Fruit fly (Drosophila melanogaster): ENCODE results near the gene Sc2.

Gene Sc2

DNA sequence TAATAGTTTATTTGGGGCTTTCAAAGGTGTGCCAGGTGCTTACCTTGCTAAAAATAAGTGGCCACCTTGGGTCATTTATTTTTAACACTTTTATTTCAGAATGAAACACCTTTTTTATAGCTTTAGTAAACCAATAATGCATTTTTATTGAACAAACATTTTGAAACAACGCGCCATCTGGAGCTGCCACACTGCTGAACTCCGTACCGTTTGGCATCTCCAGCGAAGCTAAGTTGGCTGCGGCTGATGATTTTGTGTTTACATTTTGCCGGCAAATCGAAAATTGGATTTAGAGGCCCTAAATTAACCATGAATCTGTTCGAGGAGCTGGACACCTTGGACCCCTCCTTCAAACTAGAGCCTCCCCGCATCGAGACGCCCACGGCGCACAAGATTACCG is 1.8 kb downstream of the Sc2 start, which contains the start of gene ida:
Gene ida, plus strand, starts transcription at position 234 of the 400 bp plus-strand sequence.
- TF ChIP-seq pan (optimal IDR thresholded peaks at IDR 0.05) (no peak), Dll (optimal IDR thresholded peaks at IDR 0.05) (no peak), usp (GFP tag; optimal IDR thresholded peaks at IDR 0.05) (no peak), CG8478 (optimal IDR thresholded peaks at IDR 0.05) (no peak), psq (optimal IDR thresholded peaks at IDR 0.05) (no peak), EcR (GFP tag; optimal IDR thresholded peaks at IDR 0.05) (no peak)

dm6 chr3L:3908838-3909810 is 5.8 kb downstream of the Sc2 start:
- TF ChIP-seq CG8478 (optimal IDR thresholded peaks at IDR 0.05) (no peak), psq (optimal IDR thresholded peaks at IDR 0.05) (no peak), usp (GFP tag; optimal IDR thresholded peaks at IDR 0.05) (no peak), Dll (optimal IDR thresholded peaks at IDR 0.05) (no peak), pan (optimal IDR thresholded peaks at IDR 0.05) (no peak), EcR (GFP tag; optimal IDR thresholded peaks at IDR 0.05) (peak in 1 of 2 experiments; percentile 25)

DNA sequence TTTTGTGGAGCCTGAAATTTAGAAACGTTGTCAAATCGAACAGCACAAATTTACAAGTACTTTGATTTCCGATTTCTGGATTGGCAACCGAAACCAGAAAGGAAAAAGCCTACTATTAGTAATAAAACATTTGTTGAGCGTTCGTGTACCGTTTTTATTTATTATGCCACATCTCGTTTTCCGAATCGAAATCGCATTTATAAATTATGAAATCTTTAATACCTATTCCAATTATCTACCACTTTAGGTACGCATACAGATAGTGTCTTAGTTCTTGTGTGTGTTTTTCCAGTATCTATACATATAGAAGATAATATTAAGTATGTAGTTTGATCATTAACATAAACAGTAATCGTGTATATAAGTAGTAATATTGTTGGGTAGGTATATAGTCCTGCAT is 6.5 kb downstream of the Sc2 start, which contains the start of gene mge:
Gene mge, minus strand, starts transcription at position 101 of the 400 bp plus-strand sequence.
- TF ChIP-seq pan (optimal IDR thresholded peaks at IDR 0.05) (no peak), psq (optimal IDR thresholded peaks at IDR 0.05) (no peak), CG8478 (optimal IDR thresholded peaks at IDR 0.05) (no peak), EcR (GFP tag; optimal IDR thresholded peaks at IDR 0.05) (no peak), usp (GFP tag; optimal IDR thresholded peaks at IDR 0.05) (no peak), Dll (optimal IDR thresholded peaks at IDR 0.05) (no peak)

dm6 chr3L:3912134-3912533 is 8.8 kb downstream of the Sc2 start:
- TF ChIP-seq EcR (GFP tag; optimal IDR thresholded peaks at IDR 0.05) = no peak
- TF ChIP-seq psq (optimal IDR thresholded peaks at IDR 0.05) = no peak
- no peak for TF ChIP-seq pan (optimal IDR thresholded peaks at IDR 0.05)
- TF ChIP-seq CG8478 (optimal IDR thresholded peaks at IDR 0.05) = no peak
- TF ChIP-seq Dll (optimal IDR thresholded peaks at IDR 0.05) = no peak
- no peak for TF ChIP-seq usp (GFP tag; optimal IDR thresholded peaks at IDR 0.05)

DNA sequence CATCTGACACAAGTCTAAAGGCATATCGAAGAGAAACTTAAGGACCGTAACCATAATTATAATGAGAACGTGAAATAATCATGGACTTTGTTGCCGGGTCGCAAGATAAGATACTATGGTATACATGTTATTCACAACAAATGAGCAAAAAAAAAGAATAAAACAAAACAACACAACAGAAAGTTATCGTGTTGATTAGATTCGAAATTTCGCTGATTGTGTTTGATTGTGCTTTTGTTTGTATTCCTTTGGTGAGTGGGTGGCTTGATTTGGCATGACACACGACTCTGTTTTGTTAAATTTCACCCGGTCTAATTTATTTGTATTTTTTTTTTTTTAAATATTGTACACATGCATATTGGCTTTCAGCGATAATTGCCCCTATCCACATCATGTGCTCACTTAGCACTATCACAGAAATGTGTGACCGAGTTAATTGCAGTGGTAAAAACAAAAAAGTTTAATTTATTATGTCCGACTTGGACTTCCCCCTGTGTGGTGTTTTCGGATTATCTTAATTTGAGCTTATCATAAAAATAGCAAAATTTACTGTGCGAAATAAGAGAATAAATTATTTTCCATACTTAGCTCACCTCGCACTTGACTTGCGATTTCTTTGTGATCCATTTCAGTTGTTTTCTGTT is 20.5 kb downstream of the Sc2 start:
- TF ChIP-seq EcR (GFP tag; optimal IDR thresholded peaks at IDR 0.05) (no peak), pan (optimal IDR thresholded peaks at IDR 0.05) (no peak), CG8478 (optimal IDR thresholded peaks at IDR 0.05) (no peak), psq (optimal IDR thresholded peaks at IDR 0.05) (no peak), usp (GFP tag; optimal IDR thresholded peaks at IDR 0.05) (no peak), Dll (optimal IDR thresholded peaks at IDR 0.05) (no peak)

dm6 chr3L:3925487-3925886 is 22.2 kb downstream of the Sc2 start:
- TF ChIP-seq CG8478 (optimal IDR thresholded peaks at IDR 0.05) = no peak
- no peak for TF ChIP-seq usp (GFP tag; optimal IDR thresholded peaks at IDR 0.05)
- no peak for TF ChIP-seq Dll (optimal IDR thresholded peaks at IDR 0.05)
- no peak for TF ChIP-seq psq (optimal IDR thresholded peaks at IDR 0.05)
- TF ChIP-seq EcR (GFP tag; optimal IDR thresholded peaks at IDR 0.05) = no peak
- TF ChIP-seq pan (optimal IDR thresholded peaks at IDR 0.05) = no peak

- peak; percentile 8 for TF ChIP-seq pan (optimal IDR thresholded peaks at IDR 0.05)
- TF ChIP-seq psq (optimal IDR thresholded peaks at IDR 0.05) = no peak
- no peak for TF ChIP-seq CG8478 (optimal IDR thresholded peaks at IDR 0.05)
- TF ChIP-seq usp (GFP tag; optimal IDR thresholded peaks at IDR 0.05) = no peak
Observed at dm6 chr3L:3926191-3926765, 23.0 kb downstream of the Sc2 start.

- TF ChIP-seq usp (GFP tag; optimal IDR thresholded peaks at IDR 0.05) (no peak), Dll (optimal IDR thresholded peaks at IDR 0.05) (no peak), CG8478 (optimal IDR thresholded peaks at IDR 0.05) (no peak), pan (optimal IDR thresholded peaks at IDR 0.05) (no peak), EcR (GFP tag; optimal IDR thresholded peaks at IDR 0.05) (no peak), psq (optimal IDR thresholded peaks at IDR 0.05) (no peak)
Observed at dm6 chr3L:3927462-3927861, 24.2 kb downstream of the Sc2 start.

DNA sequence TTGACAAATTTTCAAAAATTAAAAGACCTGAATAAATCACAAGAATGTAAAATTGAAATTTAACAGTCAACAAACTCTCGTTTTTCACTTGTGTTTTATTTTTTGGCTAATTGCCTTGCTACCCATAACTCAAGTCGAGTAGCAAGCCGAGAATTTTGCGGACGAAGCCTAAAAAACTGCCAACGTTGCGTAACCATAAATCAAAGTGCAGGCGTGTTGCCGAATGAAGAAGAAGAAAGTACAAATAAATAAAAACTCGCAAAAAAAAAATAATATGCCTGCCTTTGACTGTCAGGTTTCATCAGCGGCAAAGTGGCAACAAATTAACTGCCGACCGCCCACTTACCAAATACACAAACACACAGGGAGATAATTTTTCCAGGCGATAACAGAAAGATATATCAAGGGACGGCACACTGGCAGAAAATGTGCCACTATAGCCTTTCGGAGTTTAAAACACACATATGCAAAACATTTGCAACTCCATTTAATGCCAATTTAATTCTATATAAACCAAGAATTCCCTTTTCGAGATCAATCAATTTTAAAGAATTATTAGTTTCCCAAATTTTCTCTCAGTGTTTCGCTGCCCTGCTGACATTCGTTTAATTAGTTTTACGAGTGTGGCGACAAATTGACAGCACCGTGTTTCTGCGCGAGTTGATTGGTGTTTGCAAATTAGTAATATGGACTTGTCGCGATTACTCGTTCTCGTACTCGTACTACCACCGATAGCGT is 25.1 kb downstream of the Sc2 start:
- TF ChIP-seq Dll (optimal IDR thresholded peaks at IDR 0.05) (no peak), EcR (GFP tag; optimal IDR thresholded peaks at IDR 0.05) (no peak), pan (optimal IDR thresholded peaks at IDR 0.05) (no peak), CG8478 (optimal IDR thresholded peaks at IDR 0.05) (no peak), usp (GFP tag; optimal IDR thresholded peaks at IDR 0.05) (no peak), psq (optimal IDR thresholded peaks at IDR 0.05) (no peak)

DNA sequence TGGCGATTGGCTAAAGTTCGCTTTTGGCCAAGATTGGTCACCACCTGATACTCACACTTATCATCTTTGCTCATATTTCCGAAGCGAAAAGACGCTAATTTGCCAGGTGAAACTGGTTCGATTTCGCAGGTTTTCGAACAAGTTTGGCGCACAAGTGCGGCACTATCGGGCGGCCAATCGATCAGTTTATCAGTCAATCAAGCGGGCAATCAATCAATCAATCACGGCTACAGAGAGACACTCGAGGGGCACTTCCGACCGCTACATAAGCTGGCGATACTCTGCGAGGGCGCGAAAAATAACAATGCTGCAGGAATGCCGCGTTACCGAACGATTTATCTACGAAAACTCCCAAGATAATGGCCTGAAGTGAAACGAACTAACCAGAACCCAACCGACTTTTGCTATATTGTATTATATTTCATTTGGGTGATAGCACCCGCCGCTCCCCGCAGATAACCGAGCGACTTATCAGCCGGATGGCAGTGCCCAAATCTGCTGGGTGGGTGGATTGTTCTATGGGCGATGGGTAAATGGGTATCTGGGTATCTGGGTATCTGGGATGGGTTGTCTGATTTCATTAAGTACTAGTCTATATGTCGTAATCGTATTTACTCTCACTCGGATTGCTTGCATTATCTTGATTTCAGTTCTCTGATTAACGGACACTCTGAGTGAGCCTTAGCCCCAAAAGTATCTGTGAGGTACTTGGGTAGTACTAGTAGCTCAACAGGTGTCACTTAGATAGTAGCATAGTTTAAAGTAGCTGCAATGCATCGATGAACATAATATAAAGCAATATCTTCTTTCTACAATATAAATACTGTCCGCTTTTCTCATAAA is 25.9 kb downstream of the Sc2 start:
- TF ChIP-seq usp (GFP tag; optimal IDR thresholded peaks at IDR 0.05) (no peak), Dll (optimal IDR thresholded peaks at IDR 0.05) (no peak), EcR (GFP tag; optimal IDR thresholded peaks at IDR 0.05) (no peak), pan (optimal IDR thresholded peaks at IDR 0.05) (no peak), psq (optimal IDR thresholded peaks at IDR 0.05) (no peak), CG8478 (optimal IDR thresholded peaks at IDR 0.05) (no peak)
